Worm (Caenorhabditis elegans) whole organism, midembryonic: ENCODE data around the gene B0462.4.
"Not testable (repeated sequence)": the region's sequence is repeated elsewhere in the genome, so short reads cannot be mapped to it uniquely, and the experiment has no call there.

Experiments
- T22C8.4 ChIP-seq: fragments of 200-800 bp; sonication (Bioruptor generic); IDR thresholded peaks from 2 replicates; pipeline ENCODE4 v1.3.6; 2022; ENCODE audit warnings: missing genetic modification characterization, missing compliant biosample characterization
- cog-1 ChIP-seq: sonication (generic microtip); optimal IDR thresholded peaks from 2 replicates; lab custom pipeline; 2016; ENCODE audit warnings: missing genetic modification characterization, missing compliant biosample characterization
- flt-1 ChIP-seq: fragments of 200-800 bp; sonication (Bioruptor generic); IDR thresholded peaks from 2 replicates; pipeline ENCODE4 v1.3.6; 2022; ENCODE audit warnings: missing genetic modification characterization, missing compliant biosample characterization
- klf-2 ChIP-seq: fragments of 200-800 bp; sonication (Bioruptor generic); conservative IDR thresholded peaks from 2 replicates; pipeline ENCODE4 v1.3.6; 2022; ENCODE audit warnings: missing genetic modification reagents, missing genetic modification characterization, missing compliant biosample characterization
- med-1 ChIP-seq: sonication (generic microtip); optimal IDR thresholded peaks from 2 replicates; lab custom pipeline; 2017; ENCODE audit warnings: missing genetic modification characterization, mild to moderate bottlenecking, missing compliant biosample characterization, antibody characterized with exemption, missing genetic modification reagents; ENCODE audit not compliant: insufficient read depth
- ref-1 ChIP-seq: fragments of 200-800 bp; sonication (Bioruptor generic); conservative IDR thresholded peaks from 2 replicates; pipeline ENCODE4 v1.3.6; 2022; ENCODE audit warnings: missing genetic modification reagents, missing genetic modification characterization, missing compliant biosample characterization
- tab-1 ChIP-seq: fragments of 200-800 bp; sonication (Bioruptor generic); IDR thresholded peaks from 2 replicates; pipeline ENCODE4 v1.3.6; 2022; ENCODE audit warnings: missing genetic modification characterization, missing compliant biosample characterization
- ztf-23 ChIP-seq: fragments of 200-800 bp; sonication (Bioruptor generic); IDR thresholded peaks from 2 replicates; pipeline ENCODE4 v1.3.6; 2022; ENCODE audit warnings: missing genetic modification reagents, missing genetic modification characterization, missing compliant biosample characterization
- ztf-29 ChIP-seq: fragments of 200-800 bp; sonication (Bioruptor generic); IDR thresholded peaks from 2 replicates; pipeline ENCODE4 v1.3.6; 2022; ENCODE audit warnings: missing genetic modification reagents, missing genetic modification characterization, missing compliant biosample characterization

B0462.4 gene

ce11 chrV:18318312-18318711 lies 12.7 kb downstream of the B0462.4 start, which contains the start of gene fbxb-119:
fbxb-119 (plus strand) TSS chrV:18318612.
- TF ChIP-seq ztf-29 (GFP tag; lab: Robert Waterston, UW) (no peak), klf-2 (no peak), tab-1 (GFP tag; lab: Robert Waterston, UW) (no peak)

ce11 chrV:18302414-18302813 lies 28.6 kb downstream of the B0462.4 start, which contains the start of gene Y51A2A.6:
Y51A2A.6 (plus strand) TSS chrV:18302714.
- TF ChIP-seq ztf-29 (GFP tag; lab: Robert Waterston, UW); med-1 (GFP tag; lab: Kevin White, UChicago); klf-2: not testable (repeated sequence)

DNA sequence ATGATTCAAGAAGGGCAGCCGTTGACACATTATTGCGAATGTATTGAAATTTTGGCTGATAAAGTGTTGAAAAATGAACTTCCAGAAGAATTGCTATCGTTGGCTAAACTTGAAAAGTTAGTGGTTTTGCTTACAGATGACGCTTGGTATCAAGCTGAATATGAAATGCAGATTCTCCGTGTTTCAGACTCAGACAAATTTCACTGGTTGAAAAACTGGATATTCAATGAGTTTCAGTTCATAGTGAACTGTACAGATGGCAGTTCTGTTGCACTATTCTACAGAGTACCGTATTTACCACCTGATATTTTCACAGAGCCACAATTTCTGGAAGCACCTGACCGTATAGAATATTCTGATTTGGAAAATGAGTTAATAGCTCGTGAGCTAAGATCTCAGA lies 31.7 kb downstream of the B0462.4 start:
- TF ChIP-seq klf-2 (no peak), ref-1 (GFP tag; lab: Robert Waterston, UW) (no peak), flt-1 (no peak), ztf-23 (no peak), T22C8.4 (GFP tag; lab: Robert Waterston, UW) (no peak), med-1 (GFP tag; lab: Kevin White, UChicago) (no peak), ztf-29 (GFP tag; lab: Robert Waterston, UW) (no peak), tab-1 (GFP tag; lab: Robert Waterston, UW) (no peak), cog-1 (no peak)

DNA sequence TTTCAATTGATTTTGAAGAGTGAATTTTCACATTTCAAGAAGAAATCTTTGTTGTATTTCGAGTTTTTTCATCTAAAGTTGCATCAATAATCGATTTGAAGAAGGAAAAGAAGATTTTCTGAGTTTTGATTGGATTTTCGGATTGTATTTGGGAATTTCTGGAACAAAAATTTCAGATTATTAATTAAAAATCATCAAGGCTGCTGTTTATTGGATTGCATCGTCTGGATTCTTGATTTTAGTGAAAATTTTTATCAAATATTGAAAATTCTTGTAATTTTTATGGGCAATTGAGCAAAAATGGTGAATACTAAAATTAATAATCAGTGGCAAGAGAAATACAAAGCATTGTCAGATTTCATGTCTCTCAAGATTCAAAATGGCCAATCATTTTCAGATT lies 32.5 kb downstream of the B0462.4 start, which contains the start of gene Y51A2A.5:
Gene Y51A2A.5, plus strand, starts transcription at position 301 of the 400 bp plus-strand sequence.
- TF ChIP-seq ztf-23 (no peak), T22C8.4 (GFP tag; lab: Robert Waterston, UW) (no peak), ref-1 (GFP tag; lab: Robert Waterston, UW) (no peak), tab-1 (GFP tag; lab: Robert Waterston, UW) (no peak), flt-1 (no peak), med-1 (GFP tag; lab: Kevin White, UChicago) (no peak), klf-2 (no peak), ztf-29 (GFP tag; lab: Robert Waterston, UW) (no peak), cog-1 (no peak)

DNA sequence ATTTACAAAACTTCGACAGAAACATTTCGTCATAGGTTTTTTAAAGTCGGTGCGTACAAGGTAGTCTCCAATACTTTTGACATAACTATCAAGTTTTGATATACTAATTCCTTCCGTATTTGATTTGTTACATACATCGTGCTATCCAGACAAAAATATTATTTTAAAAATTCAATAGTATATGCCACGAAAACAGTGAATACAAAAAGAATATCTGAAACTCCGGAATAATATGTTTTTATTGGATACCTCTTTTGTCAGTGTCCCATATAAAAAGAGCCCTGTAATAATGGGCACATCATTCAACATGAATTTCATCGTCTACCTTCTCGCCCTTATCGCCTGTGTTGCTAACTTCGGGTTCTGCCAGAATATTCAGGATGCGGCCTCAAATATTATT lies 38.7 kb downstream of the B0462.4 start, which contains the start of gene Y51A2A.12:
Gene Y51A2A.12, plus strand, starts transcription at position 301 of the 400 bp plus-strand sequence.
- TF ChIP-seq cog-1 (no peak), flt-1 (no peak), klf-2 (no peak), tab-1 (GFP tag; lab: Robert Waterston, UW) (no peak), ztf-29 (GFP tag; lab: Robert Waterston, UW) (no peak), T22C8.4 (GFP tag; lab: Robert Waterston, UW) (no peak), ztf-23 (no peak), ref-1 (GFP tag; lab: Robert Waterston, UW) (no peak), med-1 (GFP tag; lab: Kevin White, UChicago) (no peak)

DNA sequence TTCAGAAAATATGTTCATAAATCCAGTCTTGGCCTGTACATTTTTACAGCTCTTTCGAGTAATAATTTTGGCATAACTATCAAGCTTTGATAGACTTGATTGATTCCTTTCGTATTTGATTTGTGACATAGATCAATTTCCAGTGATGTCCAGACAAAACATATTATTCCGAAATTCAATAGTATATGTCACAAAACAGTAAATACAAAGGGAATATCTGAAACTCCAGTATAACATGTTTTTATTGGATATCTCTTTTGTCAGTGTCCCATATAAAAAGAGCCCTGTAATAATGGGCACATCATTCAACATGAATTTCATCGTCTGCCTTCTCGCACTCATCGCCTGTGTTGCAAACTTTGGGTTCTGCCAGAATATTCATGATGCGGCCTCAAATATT lies 40.3 kb downstream of the B0462.4 start, which contains the start of gene Y51A2A.4:
Gene Y51A2A.4, plus strand, starts transcription at position 301 of the 400 bp plus-strand sequence.
- TF ChIP-seq tab-1 (GFP tag; lab: Robert Waterston, UW) (no peak), klf-2 (no peak), cog-1 (no peak), med-1 (GFP tag; lab: Kevin White, UChicago) (no peak), ztf-29 (GFP tag; lab: Robert Waterston, UW) (no peak)

ce11 chrV:18282597-18282996 lies 48.4 kb downstream of the B0462.4 start, which contains the start of gene clec-247:
clec-247 (plus strand) TSS chrV:18282897.
- TF ChIP-seq ztf-23 = no peak
- no peak for TF ChIP-seq T22C8.4 (GFP tag; lab: Robert Waterston, UW)
- no peak for TF ChIP-seq klf-2
- TF ChIP-seq ztf-29 (GFP tag; lab: Robert Waterston, UW) = no peak
- no peak for TF ChIP-seq cog-1
- no peak for TF ChIP-seq ref-1 (GFP tag; lab: Robert Waterston, UW)
- no peak for TF ChIP-seq flt-1
- TF ChIP-seq med-1 (GFP tag; lab: Kevin White, UChicago) = no peak
- no peak for TF ChIP-seq tab-1 (GFP tag; lab: Robert Waterston, UW)

DNA sequence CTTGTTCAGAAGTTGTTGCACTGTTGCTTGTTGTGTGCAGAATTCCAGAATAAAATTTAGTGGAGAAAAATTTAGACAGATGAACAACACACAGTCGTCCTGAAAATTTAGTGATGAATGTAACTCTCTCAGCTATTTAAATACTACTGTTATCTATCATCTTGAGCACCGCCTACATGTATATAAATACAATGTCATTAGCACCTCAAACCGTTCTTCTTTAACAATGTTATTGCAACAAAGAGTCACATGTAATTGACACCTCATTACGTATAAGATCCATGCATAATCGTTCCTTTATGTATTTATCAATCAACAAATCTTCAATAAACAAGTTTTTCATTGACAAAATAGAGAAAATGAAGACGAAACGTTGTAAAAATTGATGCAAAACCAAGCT lies 50.2 kb downstream of the B0462.4 start, which contains the start of gene Y51A2A.16:
Gene Y51A2A.16, minus strand, starts transcription at position 101 of the 400 bp plus-strand sequence.
- no peak for TF ChIP-seq T22C8.4 (GFP tag; lab: Robert Waterston, UW)
- TF ChIP-seq cog-1 = no peak
- TF ChIP-seq klf-2 = no peak
- TF ChIP-seq tab-1 (GFP tag; lab: Robert Waterston, UW) = no peak
- TF ChIP-seq ztf-29 (GFP tag; lab: Robert Waterston, UW) = no peak
- TF ChIP-seq ref-1 (GFP tag; lab: Robert Waterston, UW) = no peak
- no peak for TF ChIP-seq flt-1
- TF ChIP-seq med-1 (GFP tag; lab: Kevin White, UChicago) = no peak
- TF ChIP-seq ztf-23 = no peak
